1 fruit fly cellular context compared by ENCODE assay signal in genomic region chrX:2585055-2585715, dm6.
TF ChIP-seq lines count a peak whose summit lies in the region.

CG13760 (minus strand) TSS chrX:2585699.

TF ChIP-seq in whole organism, embryonic, 481 proteins besides CTCF, POLR2A, EP300 and RAD21 (continued from another document):
- TF ChIP-seq CG9817 (tag; optimal IDR thresholded peaks at IDR 0.05; lab: Kevin White, UChicago): no peak
- no peak for TF ChIP-seq knrl (GFP tag; IDR thresholded peaks at IDR 0.05; lab: Robert Waterston, UW; ENCODE audit: partially characterized antibody)
- no peak for TF ChIP-seq CG4617 (GFP tag; optimal IDR thresholded peaks at IDR 0.05; lab: Kevin White, UChicago; ENCODE audit: borderline replicate concordance)
- no peak for TF ChIP-seq CG32767 (GFP tag; IDR thresholded peaks at IDR 0.05; lab: Robert Waterston, UW)
- TF ChIP-seq Hr78 (GFP tag; optimal IDR thresholded peaks at IDR 0.05; lab: Kevin White, UChicago): no peak
- peak; percentile 6 for TF ChIP-seq ind (GFP tag; optimal IDR thresholded peaks at IDR 0.05; lab: Kevin White, UChicago)
- TF ChIP-seq Taf1 (GFP tag; IDR thresholded peaks at IDR 0.05; lab: Robert Waterston, UW): no peak
- TF ChIP-seq kah (GFP tag; optimal IDR thresholded peaks at IDR 0.05; lab: Kevin White, UChicago): no peak
- no peak for TF ChIP-seq Sry-δ (GFP tag; optimal IDR thresholded peaks at IDR 0.05; lab: Kevin White, UChicago)
- no peak for TF ChIP-seq ato (GFP tag; IDR thresholded peaks at IDR 0.05; lab: Robert Waterston, UW; ENCODE audit: partially characterized antibody)
- TF ChIP-seq CG14710 (tag; optimal IDR thresholded peaks at IDR 0.05; lab: Kevin White, UChicago): peak; percentile 48
- TF ChIP-seq CG34224 (GFP tag; IDR thresholded peaks at IDR 0.05; lab: Robert Waterston, UW; ENCODE audit: partially characterized antibody): no peak
- TF ChIP-seq vvl (GFP tag; IDR thresholded peaks at IDR 0.05; lab: Robert Waterston, UW): no peak
- peak; percentile 53 for TF ChIP-seq MESR4 (GFP tag; optimal IDR thresholded peaks at IDR 0.05; lab: Kevin White, UChicago)
- TF ChIP-seq Antp (GFP tag; optimal IDR thresholded peaks at IDR 0.05; lab: Kevin White, UChicago): no peak
- TF ChIP-seq CG9932 (GFP tag; IDR thresholded peaks at IDR 0.05; lab: Robert Waterston, UW): no peak
- TF ChIP-seq mam (GFP tag; optimal IDR thresholded peaks at IDR 0.05; lab: Kevin White, UChicago): no peak
- TF ChIP-seq CoRest (tag; optimal IDR thresholded peaks at IDR 0.05; lab: Kevin White, UChicago): peak; percentile 8
- TF ChIP-seq Atf3 (GFP tag; optimal IDR thresholded peaks at IDR 0.05; lab: Kevin White, UChicago): no peak
- peak; percentile 13 for TF ChIP-seq nom (GFP tag; optimal IDR thresholded peaks at IDR 0.05; lab: Kevin White, UChicago)
- TF ChIP-seq crc (GFP tag; optimal IDR thresholded peaks at IDR 0.05; lab: Kevin White, UChicago): no peak
- no peak for TF ChIP-seq peb (GFP tag; IDR thresholded peaks at IDR 0.05; lab: Robert Waterston, UW)
- TF ChIP-seq CG17829 (tag; optimal IDR thresholded peaks at IDR 0.05; lab: Kevin White, UChicago): no peak
- TF ChIP-seq Aef1 (GFP tag; IDR thresholded peaks at IDR 0.05; lab: Robert Waterston, UW): no peak
- no peak for TF ChIP-seq MTF-1 (GFP tag; optimal IDR thresholded peaks at IDR 0.05; lab: Kevin White, UChicago; ENCODE audit: borderline replicate concordance)
- TF ChIP-seq C15 (GFP tag; IDR thresholded peaks at IDR 0.05; lab: Robert Waterston, UW): no peak
- peak; percentile 3 for TF ChIP-seq CG12391 (tag; optimal IDR thresholded peaks at IDR 0.05; lab: Kevin White, UChicago)
- no peak for TF ChIP-seq pan (optimal IDR thresholded peaks at IDR 0.05; lab: Kevin White, UChicago)
- TF ChIP-seq pan (GFP tag; optimal IDR thresholded peaks at IDR 0.05 in 1 of 2, IDR thresholded peaks at IDR 0.05 in 1 of 2): peak in 1 of 2 experiments; percentile 15
- peak in 1 of 2 experiments; percentile 88 for TF ChIP-seq insv (GFP tag; optimal IDR thresholded peaks at IDR 0.05; lab: Kevin White, UChicago)
- TF ChIP-seq bbx (GFP tag; IDR thresholded peaks at IDR 0.05; lab: Robert Waterston, UW; ENCODE audit: partially characterized antibody): peak; percentile 28; the same call in 1 of the 2 replicates
- no peak for TF ChIP-seq Hand (GFP tag; optimal IDR thresholded peaks at IDR 0.05; lab: Kevin White, UChicago)
- TF ChIP-seq nmo (GFP tag; optimal IDR thresholded peaks at IDR 0.05; lab: Kevin White, UChicago): peak; percentile 30
